Worm (Caenorhabditis elegans) whole organism, early embryonic: ENCODE measurements around the gene srh-33.
A peak's percentile ranks its signal among the peaks of the same experiment; 100 is the strongest.

Experiments
- B0310.2 ChIP-seq: sonication (generic microtip); optimal IDR thresholded peaks from 2 replicates; lab custom pipeline; 2016; ENCODE audit warnings: mild to moderate bottlenecking, missing genetic modification characterization, missing compliant biosample characterization
- F13C5.2 ChIP-seq: sonication (generic microtip); optimal IDR thresholded peaks from 2 replicates; lab custom pipeline; 2017; ENCODE audit warnings: mild to moderate bottlenecking, missing genetic modification characterization, inconsistent platforms, missing compliant biosample characterization
- aly-1 ChIP-seq: sonication (generic microtip); optimal IDR thresholded peaks from 2 replicates; lab custom pipeline; 2016; ENCODE audit warnings: missing genetic modification characterization, missing compliant biosample characterization
- ama-1 ChIP-seq: fragments of 150-350 bp; optimal IDR thresholded peaks from 2 replicates; lab custom pipeline; 2014
- ceh-13 ChIP-seq: fragments of 200-800 bp; sonication (Bioruptor generic); optimal IDR thresholded peaks from 2 replicates; lab custom pipeline; 2018; ENCODE audit warnings: mild to moderate bottlenecking, missing genetic modification characterization, missing compliant biosample characterization
- ceh-36 ChIP-seq: sonication (generic microtip); optimal IDR thresholded peaks from 2 replicates; lab custom pipeline; 2016; ENCODE audit warnings: missing genetic modification characterization, inconsistent platforms, missing compliant biosample characterization
- ets-7 ChIP-seq: sonication (generic microtip); optimal IDR thresholded peaks from 2 replicates; lab custom pipeline; 2016; ENCODE audit warnings: missing genotype, missing genetic modification characterization, missing compliant biosample characterization
- flt-1 ChIP-seq: fragments of 200-800 bp; sonication (Bioruptor generic); IDR thresholded peaks from 2 replicates; pipeline ENCODE4 v1.3.6; 2022; ENCODE audit warnings: missing genetic modification characterization, missing compliant biosample characterization
- hmbx-1 ChIP-seq: sonication (generic microtip); optimal IDR thresholded peaks from 2 replicates; lab custom pipeline; 2016; ENCODE audit warnings: mild to moderate bottlenecking, missing genetic modification characterization, missing compliant biosample characterization
- hmg-4 ChIP-seq: fragments of 200-800 bp; sonication (Bioruptor generic); optimal IDR thresholded peaks from 2 replicates; lab custom pipeline; 2018; ENCODE audit warnings: mild to moderate bottlenecking, missing genetic modification characterization, missing compliant biosample characterization
- hnd-1 ChIP-seq: sonication (generic microtip); optimal IDR thresholded peaks from 2 replicates; lab custom pipeline; 2016; ENCODE audit warnings: missing genetic modification characterization, missing compliant biosample characterization
- pes-1 ChIP-seq: fragments of 200-800 bp; sonication (Bioruptor generic); IDR thresholded peaks from 2 replicates; pipeline ENCODE4 v1.3.6; 2022; ENCODE audit warnings: missing genetic modification reagents, missing genetic modification characterization, missing compliant biosample characterization
- scrt-1 ChIP-seq: fragments of 200-800 bp; sonication (Bioruptor generic); IDR thresholded peaks from 2 replicates; pipeline ENCODE4 v1.3.6; 2022; ENCODE audit warnings: missing genetic modification characterization, missing compliant biosample characterization
- sea-1 ChIP-seq: fragments of 200-800 bp; sonication (Bioruptor generic); conservative IDR thresholded peaks from 2 replicates; pipeline ENCODE4 v1.3.6; 2022; ENCODE audit warnings: missing genetic modification characterization, missing compliant biosample characterization
- tbx-11 ChIP-seq: fragments of 200-800 bp; sonication (Bioruptor generic); IDR thresholded peaks from 2 replicates; pipeline ENCODE4 v1.3.6; 2022; ENCODE audit warnings: missing genetic modification characterization, missing compliant biosample characterization
- tbx-37 ChIP-seq: fragments of 200-800 bp; sonication (Bioruptor generic); conservative IDR thresholded peaks from 2 replicates; pipeline ENCODE4 v1.3.6; 2022; ENCODE audit warnings: missing genetic modification reagents, missing genetic modification characterization, missing compliant biosample characterization
- tra-4 ChIP-seq: sonication (generic microtip); optimal IDR thresholded peaks from 2 replicates; lab custom pipeline; 2017; ENCODE audit warnings: missing genetic modification characterization, missing compliant biosample characterization

Gene srh-33

ce11 chrV:449130-449529 lies 6.0 kb upstream of the srh-33 start, which contains the start of gene srh-35:
Gene srh-35, minus strand, starts transcription at chrV:449230.
- TF ChIP-seq tra-4 (no peak), hmbx-1 (tag; lab: Kevin White, UChicago) (no peak), aly-1 (no peak), ets-7 (tag; lab: Kevin White, UChicago) (no peak), ceh-13 (GFP tag; lab: Kevin White, UChicago) (no peak), hnd-1 (tag; lab: Kevin White, UChicago) (no peak), scrt-1 (GFP tag; lab: Robert Waterston, UW) (no peak), F13C5.2 (tag; lab: Kevin White, UChicago) (no peak), flt-1 (GFP tag; lab: Robert Waterston, UW) (no peak)

DNA sequence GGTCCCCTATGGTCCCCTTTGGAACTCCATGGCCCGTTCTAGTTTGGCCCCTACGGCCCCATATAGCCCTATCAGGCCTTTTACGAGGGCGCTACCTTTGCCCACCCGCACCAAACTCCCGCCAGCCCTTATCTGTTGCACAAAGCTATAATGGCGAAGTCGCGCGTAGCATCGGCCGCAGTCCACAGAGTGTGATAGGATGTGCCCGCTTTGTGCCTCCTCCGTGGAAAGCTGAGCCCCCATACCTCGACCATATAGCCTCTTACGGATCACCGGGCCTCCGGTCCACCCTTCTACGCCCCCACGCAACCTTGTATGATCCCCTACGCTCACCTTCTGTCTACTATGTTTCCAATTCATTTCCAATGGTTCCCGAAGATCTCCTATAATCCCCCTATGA lies 3.9 kb upstream of the srh-33 start:
- TF ChIP-seq sea-1 (no peak), ceh-13 (GFP tag; lab: Kevin White, UChicago) (no peak), ama-1 (lab: Kevin White, UChicago) (no peak), flt-1 (GFP tag; lab: Robert Waterston, UW) (no peak), pes-1 (GFP tag; lab: Robert Waterston, UW) (no peak), hmg-4 (GFP tag; lab: Kevin White, UChicago) (peak; percentile 23)

ce11 chrV:446574-446973 lies 3.5 kb upstream of the srh-33 start, which contains the start of gene srh-34:
Gene srh-34, minus strand, starts transcription at chrV:446674.
- TF ChIP-seq pes-1 (GFP tag; lab: Robert Waterston, UW), result no peak
- TF ChIP-seq scrt-1 (GFP tag; lab: Robert Waterston, UW), result no peak
- no peak for TF ChIP-seq ceh-36 (tag; lab: Kevin White, UChicago)
- no peak for TF ChIP-seq B0310.2 (tag; lab: Kevin White, UChicago)
- TF ChIP-seq ama-1 (lab: Kevin White, UChicago), result no peak
- no peak for TF ChIP-seq hmbx-1 (tag; lab: Kevin White, UChicago)
- TF ChIP-seq sea-1, result no peak
- TF ChIP-seq tra-4, result no peak
- TF ChIP-seq F13C5.2 (tag; lab: Kevin White, UChicago), result no peak

- TF ChIP-seq hmbx-1 (tag; lab: Kevin White, UChicago), result no peak
- no peak for TF ChIP-seq hnd-1 (tag; lab: Kevin White, UChicago)
- TF ChIP-seq scrt-1 (GFP tag; lab: Robert Waterston, UW), result no peak
- TF ChIP-seq B0310.2 (tag; lab: Kevin White, UChicago), result no peak
- no peak for TF ChIP-seq tbx-37
- TF ChIP-seq flt-1 (GFP tag; lab: Robert Waterston, UW), result no peak
- TF ChIP-seq tbx-11 (GFP tag; lab: Robert Waterston, UW), result no peak
- TF ChIP-seq F13C5.2 (tag; lab: Kevin White, UChicago), result no peak
- TF ChIP-seq pes-1 (GFP tag; lab: Robert Waterston, UW), result no peak
- no peak for TF ChIP-seq aly-1
- TF ChIP-seq tra-4, result no peak
- TF ChIP-seq ama-1 (lab: Kevin White, UChicago), result no peak
- no peak for TF ChIP-seq hmg-4 (GFP tag; lab: Kevin White, UChicago)
- no peak for TF ChIP-seq sea-1
- no peak for TF ChIP-seq ceh-13 (GFP tag; lab: Kevin White, UChicago)
- no peak for TF ChIP-seq ceh-36 (tag; lab: Kevin White, UChicago)
- TF ChIP-seq ets-7 (tag; lab: Kevin White, UChicago), result no peak
Measured at ce11 chrV:440923-441322, 2.2 kb downstream of the srh-33 start, which contains the start of gene B0554.7. Gene B0554.7, minus strand, starts transcription at chrV:441023.

DNA sequence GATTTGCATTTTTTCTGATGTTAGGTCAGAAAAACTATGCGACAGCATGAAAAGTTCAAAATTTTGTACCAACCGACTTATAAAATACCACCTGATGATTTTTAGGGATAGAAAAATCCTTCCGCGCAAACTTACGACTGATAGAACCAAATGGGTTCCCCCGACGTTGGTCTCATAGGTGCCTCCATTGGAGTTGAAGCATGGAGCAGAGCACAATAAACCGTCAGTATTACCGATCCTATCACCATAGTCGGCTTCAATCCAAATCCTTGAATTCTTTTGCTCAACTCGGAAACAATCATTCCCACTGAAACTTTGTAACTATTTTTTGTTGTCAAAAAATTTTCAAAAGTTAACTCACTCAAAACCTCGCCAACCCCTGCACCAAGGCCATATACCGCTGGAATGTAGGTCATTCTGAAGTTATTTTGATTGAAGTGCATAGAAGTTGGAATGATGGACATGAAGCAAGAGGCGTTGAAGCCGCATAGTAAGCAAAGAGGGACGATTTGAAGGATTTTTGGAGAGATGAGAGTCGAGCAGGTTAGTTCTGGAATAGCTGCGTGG lies 3.8 kb downstream of the srh-33 start:
- TF ChIP-seq hnd-1 (tag; lab: Kevin White, UChicago) (no peak), tbx-37 (no peak), B0310.2 (tag; lab: Kevin White, UChicago) (no peak), ama-1 (lab: Kevin White, UChicago) (no peak), F13C5.2 (tag; lab: Kevin White, UChicago) (no peak), ceh-13 (GFP tag; lab: Kevin White, UChicago) (no peak), scrt-1 (GFP tag; lab: Robert Waterston, UW) (no peak), ets-7 (tag; lab: Kevin White, UChicago) (no peak), pes-1 (GFP tag; lab: Robert Waterston, UW) (no peak)

DNA sequence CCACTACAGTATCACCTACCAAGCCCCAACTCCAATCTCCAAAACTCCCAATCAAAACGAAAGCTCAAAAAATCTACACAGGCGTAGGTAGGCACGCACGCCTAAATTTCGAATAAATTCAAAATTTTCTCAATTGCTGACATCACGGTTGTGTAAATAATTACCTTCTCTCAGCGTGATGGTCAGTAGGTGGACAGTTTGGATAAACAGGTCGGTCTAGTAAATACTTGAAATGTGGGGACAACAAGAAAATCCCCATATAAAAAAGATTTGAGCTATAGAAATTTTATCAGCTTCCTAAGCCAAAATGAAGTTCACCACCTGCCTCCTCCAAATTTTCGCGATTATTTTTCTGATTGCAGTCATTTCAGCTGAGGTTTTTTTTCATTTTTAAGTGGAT lies 5.0 kb downstream of the srh-33 start, which contains the start of gene B0554.1:
Gene B0554.1 (plus strand): TSS at position 301 of the 400 bp plus-strand sequence.
- TF ChIP-seq ceh-13 (GFP tag; lab: Kevin White, UChicago), result no peak
- TF ChIP-seq flt-1 (GFP tag; lab: Robert Waterston, UW), result no peak
- TF ChIP-seq F13C5.2 (tag; lab: Kevin White, UChicago), result no peak
- TF ChIP-seq hnd-1 (tag; lab: Kevin White, UChicago), result no peak
- no peak for TF ChIP-seq tbx-37

ce11 chrV:433898-434297 lies 9.2 kb downstream of the srh-33 start, which contains the start of gene B0554.2:
Gene B0554.2, plus strand, starts transcription at chrV:434198.
- no peak for TF ChIP-seq ama-1 (lab: Kevin White, UChicago)
- no peak for TF ChIP-seq hmbx-1 (tag; lab: Kevin White, UChicago)
- no peak for TF ChIP-seq flt-1 (GFP tag; lab: Robert Waterston, UW)
- no peak for TF ChIP-seq ceh-36 (tag; lab: Kevin White, UChicago)
- no peak for TF ChIP-seq pes-1 (GFP tag; lab: Robert Waterston, UW)
- no peak for TF ChIP-seq hmg-4 (GFP tag; lab: Kevin White, UChicago)
- TF ChIP-seq hnd-1 (tag; lab: Kevin White, UChicago), result no peak
- no peak for TF ChIP-seq scrt-1 (GFP tag; lab: Robert Waterston, UW)
- no peak for TF ChIP-seq F13C5.2 (tag; lab: Kevin White, UChicago)
- no peak for TF ChIP-seq ets-7 (tag; lab: Kevin White, UChicago)
- TF ChIP-seq tbx-11 (GFP tag; lab: Robert Waterston, UW), result no peak
- TF ChIP-seq tbx-37, result no peak
- no peak for TF ChIP-seq ceh-13 (GFP tag; lab: Kevin White, UChicago)
